Worm (Caenorhabditis elegans) whole organism, early embryonic: ENCODE results near the gene cls-1.

Experiments used
- B0310.2 ChIP-seq: sonication (generic microtip); optimal IDR thresholded peaks from 2 replicates; lab custom pipeline; 2016; ENCODE audit warnings: mild to moderate bottlenecking, missing genetic modification characterization, missing compliant biosample characterization
- aly-1 ChIP-seq: sonication (generic microtip); optimal IDR thresholded peaks from 2 replicates; lab custom pipeline; 2016; ENCODE audit warnings: missing genetic modification characterization, missing compliant biosample characterization
- ama-1 ChIP-seq: fragments of 150-350 bp; optimal IDR thresholded peaks from 2 replicates; lab custom pipeline; 2014
- ceh-13 ChIP-seq: fragments of 200-800 bp; sonication (Bioruptor generic); optimal IDR thresholded peaks from 2 replicates; lab custom pipeline; 2018; ENCODE audit warnings: mild to moderate bottlenecking, missing genetic modification characterization, missing compliant biosample characterization
- ceh-36 ChIP-seq: sonication (generic microtip); optimal IDR thresholded peaks from 2 replicates; lab custom pipeline; 2016; ENCODE audit warnings: missing genetic modification characterization, inconsistent platforms, missing compliant biosample characterization
- ets-7 ChIP-seq: sonication (generic microtip); optimal IDR thresholded peaks from 2 replicates; lab custom pipeline; 2016; ENCODE audit warnings: missing genotype, missing genetic modification characterization, missing compliant biosample characterization
- flt-1 ChIP-seq: fragments of 200-800 bp; sonication (Bioruptor generic); IDR thresholded peaks from 2 replicates; pipeline ENCODE4 v1.3.6; 2022; ENCODE audit warnings: missing genetic modification characterization, missing compliant biosample characterization
- hmbx-1 ChIP-seq: sonication (generic microtip); optimal IDR thresholded peaks from 2 replicates; lab custom pipeline; 2016; ENCODE audit warnings: mild to moderate bottlenecking, missing genetic modification characterization, missing compliant biosample characterization
- hnd-1 ChIP-seq: sonication (generic microtip); optimal IDR thresholded peaks from 2 replicates; lab custom pipeline; 2016; ENCODE audit warnings: missing genetic modification characterization, missing compliant biosample characterization
- pes-1 ChIP-seq: fragments of 200-800 bp; sonication (Bioruptor generic); IDR thresholded peaks from 2 replicates; pipeline ENCODE4 v1.3.6; 2022; ENCODE audit warnings: missing genetic modification reagents, missing genetic modification characterization, missing compliant biosample characterization
- tbx-11 ChIP-seq: fragments of 200-800 bp; sonication (Bioruptor generic); IDR thresholded peaks from 2 replicates; pipeline ENCODE4 v1.3.6; 2022; ENCODE audit warnings: missing genetic modification characterization, missing compliant biosample characterization
- tbx-37 ChIP-seq: fragments of 200-800 bp; sonication (Bioruptor generic); conservative IDR thresholded peaks from 2 replicates; pipeline ENCODE4 v1.3.6; 2022; ENCODE audit warnings: missing genetic modification reagents, missing genetic modification characterization, missing compliant biosample characterization
- tra-4 ChIP-seq: sonication (generic microtip); optimal IDR thresholded peaks from 2 replicates; lab custom pipeline; 2017; ENCODE audit warnings: missing genetic modification characterization, missing compliant biosample characterization

DNA sequence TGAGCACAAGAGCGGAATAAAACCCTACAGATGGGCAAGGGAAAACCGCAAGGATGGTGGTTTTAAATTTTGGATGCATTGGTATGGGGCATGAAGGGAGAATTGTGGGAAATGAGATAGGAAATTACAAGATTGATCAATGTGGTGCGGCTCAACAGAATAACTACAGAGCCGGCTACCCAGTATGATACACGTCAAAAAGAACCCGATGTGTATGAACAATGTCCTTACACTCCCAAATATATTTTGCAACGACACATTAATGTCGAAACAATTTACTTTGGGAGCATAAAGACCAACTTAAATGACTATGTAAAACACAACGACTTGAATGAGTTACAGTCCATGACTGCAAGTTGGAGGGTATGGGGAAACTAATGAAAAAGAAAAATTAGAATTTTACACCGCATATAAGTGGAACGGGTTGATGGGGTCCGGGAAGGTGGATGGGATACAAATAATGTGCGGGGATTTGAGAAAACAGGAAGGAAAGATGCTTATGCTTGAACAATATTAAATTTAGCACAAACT, 12.3 kb upstream of the cls-1 start:
- TF ChIP-seq pes-1 (GFP tag; lab: Robert Waterston, UW) = no peak
- TF ChIP-seq ama-1 (lab: Kevin White, UChicago) = no peak
- no peak for TF ChIP-seq tbx-37 (GFP tag; lab: Robert Waterston, UW)
- TF ChIP-seq ceh-13 (GFP tag; lab: Kevin White, UChicago) = no peak
- TF ChIP-seq flt-1 = no peak
- no peak for TF ChIP-seq hnd-1 (tag; lab: Kevin White, UChicago)
- TF ChIP-seq ceh-36 (tag; lab: Kevin White, UChicago) = no peak
- TF ChIP-seq tbx-11 (GFP tag; lab: Robert Waterston, UW) = no peak
- TF ChIP-seq hmbx-1 (tag; lab: Kevin White, UChicago) = no peak
- TF ChIP-seq tra-4 (tag; lab: Kevin White, UChicago) = no peak
- no peak for TF ChIP-seq aly-1
- TF ChIP-seq ets-7 (tag; lab: Kevin White, UChicago) = no peak
- TF ChIP-seq B0310.2 (tag; lab: Kevin White, UChicago) = no peak
